Fruit fly (Drosophila melanogaster): ENCODE results near the gene alpha-Est5.

The alpha-Est5 gene

DNA sequence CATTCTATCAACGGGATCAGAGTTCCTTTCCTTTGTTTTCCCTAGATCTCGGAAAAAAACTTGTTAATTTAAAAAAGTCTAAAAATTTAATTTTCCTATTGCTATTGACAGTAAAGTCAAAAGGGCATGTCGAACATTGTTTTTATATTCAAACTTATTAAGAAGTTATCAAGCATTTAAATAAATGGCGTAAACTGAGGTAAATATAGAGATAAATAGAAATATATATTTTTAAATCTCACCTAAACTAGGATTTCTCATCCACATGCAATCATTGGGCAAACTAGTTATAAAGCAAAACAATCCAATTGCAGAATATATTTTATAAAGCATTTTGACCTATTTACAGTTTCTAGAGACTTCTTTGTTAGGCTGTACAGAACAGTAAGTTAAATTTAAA lies 16.8 kb downstream of the alpha-Est5 start, which contains the start of gene Ubc84D:
Gene Ubc84D (minus strand): TSS at position 101 of the 400 bp plus-strand sequence.
- TF ChIP-seq sens (GFP tag) = peak; percentile 16
- TF ChIP-seq sqz (GFP tag; optimal IDR thresholded peaks at IDR 0.05) = no peak

- TF ChIP-seq CG31224 (GFP tag; IDR thresholded peaks at IDR 0.05) (peak; percentile 100), CG6765 (GFP tag; optimal IDR thresholded peaks at IDR 0.05) (peak; percentile 39), CG17912 (GFP tag; optimal IDR thresholded peaks at IDR 0.05) (no peak), ind (GFP tag; optimal IDR thresholded peaks at IDR 0.05) (no peak), vvl (GFP tag; IDR thresholded peaks at IDR 0.05) (no peak), Abd-B (GFP tag; optimal IDR thresholded peaks at IDR 0.05) (no peak), gcm (GFP tag; optimal IDR thresholded peaks at IDR 0.05) (no peak), bsh (GFP tag; optimal IDR thresholded peaks at IDR 0.05) (no peak), nerfin-1 (tag; optimal IDR thresholded peaks at IDR 0.05) (no peak), CG3847 (GFP tag; IDR thresholded peaks at IDR 0.05) (0 out of 2 replicates have a peak, but pooled peaks have one; percentile 15), shn (GFP tag; optimal IDR thresholded peaks at IDR 0.05) (no peak), eyg (GFP tag; optimal IDR thresholded peaks at IDR 0.05) (no peak), NFAT (GFP tag; IDR thresholded peaks at IDR 0.05) (no peak), sisA (GFP tag; IDR thresholded peaks at IDR 0.05) (no peak), chinmo (GFP tag; IDR thresholded peaks at IDR 0.05; ENCODE audit: partially characterized antibody) (peak; percentile 91; the same call in 3 of the 4 replicates), Hr3 (GFP tag; optimal IDR thresholded peaks at IDR 0.05) (no peak), dan (GFP tag; IDR thresholded peaks at IDR 0.05) (no peak), fu2 (GFP tag; optimal IDR thresholded peaks at IDR 0.05) (no peak), Fer1 (GFP tag; optimal IDR thresholded peaks at IDR 0.05) (peak; percentile 35), CG16863 (GFP tag; optimal IDR thresholded peaks at IDR 0.05) (no peak), Hand (GFP tag; optimal IDR thresholded peaks at IDR 0.05) (no peak), ssp (GFP tag; IDR thresholded peaks at IDR 0.05) (no peak), Dad (GFP tag; optimal IDR thresholded peaks at IDR 0.05) (no peak), scrt (GFP tag; optimal IDR thresholded peaks at IDR 0.05) (peak; percentile 1), CG10959 (GFP tag; IDR thresholded peaks at IDR 0.05) (no peak), CG11456 (GFP tag; IDR thresholded peaks at IDR 0.05) (0 out of 3 replicates have a peak, but pooled peaks have one; percentile 63), CG1602 (GFP tag; optimal IDR thresholded peaks at IDR 0.05) (no peak), run (tag; optimal IDR thresholded peaks at IDR 0.05) (peak; percentile 56), grau (tag; optimal IDR thresholded peaks at IDR 0.05) (peak; percentile 22), CG34224 (GFP tag; IDR thresholded peaks at IDR 0.05; ENCODE audit: partially characterized antibody) (peak; percentile 55; the same call in 2 of the 3 replicates), CG10543 (GFP tag; optimal IDR thresholded peaks at IDR 0.05) (peak; percentile 93), CG11398 (GFP tag; optimal IDR thresholded peaks at IDR 0.05) (no peak), H15 (GFP tag; IDR thresholded peaks at IDR 0.05) (no peak), caup (GFP tag; optimal IDR thresholded peaks at IDR 0.05; ENCODE audit: severe bottlenecking) (no peak), CG32532 (GFP tag; IDR thresholded peaks at IDR 0.05) (peak; percentile 43; the same call in 1 of the 2 replicates), CG11093 (GFP tag; IDR thresholded peaks at IDR 0.05) (no peak), CG13624 (GFP tag; optimal IDR thresholded peaks at IDR 0.05) (no peak), gsb-n (tag; optimal IDR thresholded peaks at IDR 0.05) (no peak), Deaf1 (tag; optimal IDR thresholded peaks at IDR 0.05) (peak; percentile 75), chn (GFP tag; optimal IDR thresholded peaks at IDR 0.05) (no peak), sens-2 (GFP tag; IDR thresholded peaks at IDR 0.05) (no peak), CG17385 (GFP tag; optimal IDR thresholded peaks at IDR 0.05) (no peak), PHDP (tag; optimal IDR thresholded peaks at IDR 0.05) (peak; percentile 26), GATAe (GFP tag; conservative IDR thresholded peaks at IDR 0.05) (0 out of 2 replicates have a peak, but pooled peaks have one; percentile 16), CG3281 (GFP tag; optimal IDR thresholded peaks at IDR 0.05) (peak; percentile 38), CG10654 (GFP tag; optimal IDR thresholded peaks at IDR 0.05) (no peak), MESR4 (GFP tag; optimal IDR thresholded peaks at IDR 0.05) (no peak)
Observed at dm6 chr3R:7515599-7516069, 20.6 kb downstream of the alpha-Est5 start, which contains the start of gene alpha-Est8. alpha-Est8 (minus strand) TSS chr3R:7515670.
